Fruit fly (Drosophila melanogaster) whole organism, embryonic: ENCODE measurements around the gene CG9747.

Source experiments
- Abd-B ChIP-seq: fragments of 200-800 bp; sonication (Bioruptor generic); optimal IDR thresholded peaks from 2 replicates; lab custom pipeline; 2018; ENCODE audit warnings: missing biosample characterization, mild to moderate bottlenecking, missing genetic modification characterization, moderate library complexity
- Adf1 ChIP-seq: fragments of 200-800 bp; sonication (Bioruptor generic); IDR thresholded peaks from 2 replicates; pipeline ENCODE4 v1.3.6; 2022; ENCODE audit warnings: missing biosample characterization, missing genetic modification characterization
- CG10321 ChIP-seq: fragments of 200-800 bp; sonication (Bioruptor generic); IDR thresholded peaks from 2 replicates; pipeline ENCODE4 v1.3.6; 2022; ENCODE audit warnings: missing biosample characterization, missing genetic modification characterization
- CG11723 ChIP-seq: fragments of 200-800 bp; sonication (Bioruptor generic); optimal IDR thresholded peaks from 2 replicates; lab custom pipeline; 2017; ENCODE audit warnings: missing biosample characterization, mild to moderate bottlenecking, missing genetic modification characterization
- CG1233 ChIP-seq: fragments of 200-800 bp; sonication (Bioruptor generic); optimal IDR thresholded peaks from 4 replicates; lab custom pipeline; 2018; ENCODE audit warnings: missing biosample characterization, mild to moderate bottlenecking, missing genetic modification characterization
- CG13287 ChIP-seq: fragments of 200-800 bp; sonication (Bioruptor generic); IDR thresholded peaks from 2 replicates; pipeline ENCODE4 v1.3.6; 2022; ENCODE audit warnings: missing biosample characterization, missing genetic modification characterization; ENCODE audit not compliant: partially characterized antibody
- CG15696 ChIP-seq: fragments of 200-800 bp; sonication (Bioruptor generic); optimal IDR thresholded peaks from 2 replicates; lab custom pipeline; 2019; ENCODE audit warnings: missing biosample characterization, mild to moderate bottlenecking, missing genetic modification characterization, moderate library complexity
- CG1647 ChIP-seq: fragments of 200-800 bp; sonication (Bioruptor generic); optimal IDR thresholded peaks from 3 replicates; lab custom pipeline; 2016; ENCODE audit warnings: missing biosample characterization, missing genetic modification characterization
- CG17359 ChIP-seq: fragments of 200-800 bp; sonication (Bioruptor generic); optimal IDR thresholded peaks from 3 replicates; lab custom pipeline; 2018; ENCODE audit warnings: missing biosample characterization, mild to moderate bottlenecking, missing genetic modification characterization, moderate library complexity
- CG18476 ChIP-seq: fragments of 200-800 bp; sonication (Bioruptor generic); optimal IDR thresholded peaks from 2 replicates; lab custom pipeline; 2016; ENCODE audit warnings: missing biosample characterization, mild to moderate bottlenecking, missing genetic modification characterization
- CG18619 ChIP-seq: fragments of 200-800 bp; sonication (Bioruptor generic); optimal IDR thresholded peaks from 3 replicates; lab custom pipeline; 2017; ENCODE audit warnings: missing biosample characterization, mild to moderate bottlenecking, missing genetic modification characterization
- CG4820 ChIP-seq: fragments of 200-800 bp; sonication (Bioruptor generic); optimal IDR thresholded peaks from 3 replicates; lab custom pipeline; 2016; ENCODE audit warnings: missing biosample characterization, missing genetic modification characterization
- CG5180 ChIP-seq: fragments of 200-800 bp; sonication (Bioruptor generic); optimal IDR thresholded peaks from 3 replicates; lab custom pipeline; 2017; ENCODE audit warnings: missing biosample characterization, missing genetic modification characterization, mild to moderate bottlenecking, moderate library complexity, missing genetic modification reagents
- CG6272 ChIP-seq: fragments of 200-800 bp; sonication (Bioruptor generic); IDR thresholded peaks from 2 replicates; pipeline ENCODE4 v1.3.6; 2022; ENCODE audit warnings: missing biosample characterization, missing genetic modification characterization
- CG6813 ChIP-seq: fragments of 200-800 bp; sonication (Bioruptor generic); optimal IDR thresholded peaks from 2 replicates; lab custom pipeline; 2017; ENCODE audit warnings: missing biosample characterization, missing genetic modification characterization, mild to moderate bottlenecking, moderate library complexity, missing genetic modification reagents
- CG7745 ChIP-seq: fragments of 200-800 bp; sonication (Bioruptor generic); optimal IDR thresholded peaks from 2 replicates; lab custom pipeline; 2018; ENCODE audit warnings: missing biosample characterization, mild to moderate bottlenecking, missing genetic modification characterization, moderate library complexity
- CG7963 ChIP-seq: fragments of 200-800 bp; sonication (Bioruptor generic); IDR thresholded peaks from 3 replicates; pipeline ENCODE4 v1.3.6; 2022; ENCODE audit warnings: missing biosample characterization, missing genetic modification characterization; ENCODE audit not compliant: partially characterized antibody
- CG8388 ChIP-seq: fragments of 200-800 bp; sonication (Bioruptor generic); optimal IDR thresholded peaks from 2 replicates; lab custom pipeline; 2019; ENCODE audit warnings: missing biosample characterization, mild to moderate bottlenecking, missing genetic modification characterization, moderate library complexity
- CHES-1-like ChIP-seq: fragments of 200-800 bp; sonication (Bioruptor generic); optimal IDR thresholded peaks from 2 replicates; lab custom pipeline; 2016; ENCODE audit warnings: missing biosample characterization, missing genetic modification characterization
- CoRest ChIP-seq: fragments of 200-800 bp; sonication (Bioruptor generic); optimal IDR thresholded peaks from 3 replicates; lab custom pipeline; 2018; ENCODE audit warnings: missing biosample characterization, mild to moderate bottlenecking, missing genetic modification characterization, moderate library complexity
- Deaf1 ChIP-seq: fragments of 200-800 bp; optimal IDR thresholded peaks from 3 replicates; lab custom pipeline; 2019; ENCODE audit warnings: missing biosample characterization, mild to moderate bottlenecking, missing genetic modification characterization, moderate library complexity
- Drgx ChIP-seq: fragments of 200-800 bp; sonication (Bioruptor generic); IDR thresholded peaks from 2 replicates; pipeline ENCODE4 v1.3.6; 2022; ENCODE audit warnings: missing biosample characterization, missing genetic modification characterization
- E2f1 ChIP-seq: fragments of 200-800 bp; sonication (Bioruptor generic); IDR thresholded peaks from 2 replicates; pipeline ENCODE4 v1.3.6; 2022; ENCODE audit warnings: missing biosample characterization, missing genetic modification characterization
- HHEX ChIP-seq: fragments of 200-800 bp; sonication (Bioruptor generic); optimal IDR thresholded peaks from 3 replicates; lab custom pipeline; 2017; ENCODE audit warnings: missing biosample characterization, mild to moderate bottlenecking, missing genetic modification characterization, missing genetic modification reagents
- Hey ChIP-seq: fragments of 200-800 bp; sonication (Bioruptor generic); optimal IDR thresholded peaks from 3 replicates; lab custom pipeline; 2018; ENCODE audit warnings: missing biosample characterization, mild to moderate bottlenecking, missing genetic modification characterization
- Hr3 ChIP-seq: fragments of 200-800 bp; sonication (Bioruptor generic); optimal IDR thresholded peaks from 3 replicates; lab custom pipeline; 2016; ENCODE audit warnings: missing biosample characterization, missing genetic modification characterization
- NFAT ChIP-seq: fragments of 200-800 bp; sonication (Bioruptor generic); IDR thresholded peaks from 2 replicates; pipeline ENCODE4 v1.3.6; 2022; ENCODE audit warnings: missing biosample characterization, missing genetic modification characterization
- Nf-YA ChIP-seq: fragments of 200-800 bp; sonication (Bioruptor generic); IDR thresholded peaks from 2 replicates; pipeline ENCODE4 v1.3.6; 2022; ENCODE audit warnings: missing biosample characterization, missing genetic modification characterization
- ap ChIP-seq: fragments of 200-800 bp; sonication (Bioruptor generic); IDR thresholded peaks from 2 replicates; pipeline ENCODE4 v1.3.6; 2022; ENCODE audit warnings: missing biosample characterization, missing genetic modification characterization
- caup ChIP-seq: fragments of 200-800 bp; sonication (Bioruptor generic); optimal IDR thresholded peaks from 3 replicates; lab custom pipeline; 2017; ENCODE audit warnings: missing biosample characterization, mild to moderate bottlenecking, missing genetic modification characterization, moderate library complexity; ENCODE audit not compliant: severe bottlenecking
- cg ChIP-seq: fragments of 200-800 bp; sonication (Bioruptor generic); optimal IDR thresholded peaks from 3 replicates; lab custom pipeline; 2019; ENCODE audit warnings: missing biosample characterization, mild to moderate bottlenecking, missing genetic modification characterization, moderate library complexity
- corto ChIP-seq: fragments of 200-800 bp; sonication (Bioruptor generic); optimal IDR thresholded peaks from 2 replicates; lab custom pipeline; 2016; ENCODE audit warnings: missing biosample characterization, mild to moderate bottlenecking, missing genetic modification characterization, moderate library complexity
- dati ChIP-seq: fragments of 200-800 bp; sonication (Bioruptor generic); IDR thresholded peaks from 2 replicates; pipeline ENCODE4 v1.3.6; 2022; ENCODE audit warnings: missing biosample characterization, missing genetic modification characterization
- dimm ChIP-seq: fragments of 200-800 bp; sonication (Bioruptor generic); IDR thresholded peaks from 2 replicates; pipeline ENCODE4 v1.3.6; 2022; ENCODE audit warnings: missing biosample characterization, missing genetic modification characterization
- ems ChIP-seq: fragments of 200-800 bp; sonication (Bioruptor generic); optimal IDR thresholded peaks from 3 replicates; lab custom pipeline; 2016; ENCODE audit warnings: missing biosample characterization, missing genetic modification characterization
- en ChIP-seq: fragments of 200-800 bp; sonication (Bioruptor generic); optimal IDR thresholded peaks from 2 replicates; lab custom pipeline; 2016; ENCODE audit warnings: missing biosample characterization, missing genetic modification characterization
- esg ChIP-seq: fragments of 200-800 bp; sonication (Bioruptor generic); conservative IDR thresholded peaks from 2 replicates; pipeline ENCODE4 v1.3.6; 2022; ENCODE audit warnings: missing biosample characterization, missing genetic modification characterization
- gcm2 ChIP-seq: fragments of 200-800 bp; sonication (Bioruptor generic); optimal IDR thresholded peaks from 2 replicates; lab custom pipeline; 2016; ENCODE audit warnings: missing biosample characterization, missing genetic modification characterization
- gt ChIP-seq: fragments of 200-800 bp; sonication (Bioruptor generic); IDR thresholded peaks from 2 replicates; pipeline ENCODE4 v1.3.6; 2022; ENCODE audit warnings: missing biosample characterization, missing genetic modification characterization
- hkb ChIP-seq, 2 experiments: fragments of 200-800 bp in 1 of 2; fragments of >200 bp in 1 of 2; sonication (Bioruptor generic) in 1 of 2; IDR thresholded peaks in 1 of 2; optimal IDR thresholded peaks in 1 of 2; 2 replicates each; pipeline versions ENCODE4 v1.3.6 to Lab custom; 2017 to 2022; ENCODE audit warnings: missing biosample characterization in 1 of 2, missing genetic modification characterization in 1 of 2
- klu ChIP-seq: fragments of 200-800 bp; sonication (Bioruptor generic); IDR thresholded peaks from 2 replicates; pipeline ENCODE4 v1.3.6; 2022; ENCODE audit warnings: missing biosample characterization, missing genetic modification characterization
- onecut ChIP-seq: fragments of 200-800 bp; sonication (Bioruptor generic); IDR thresholded peaks from 2 replicates; pipeline ENCODE4 v1.3.6; 2022; ENCODE audit warnings: missing biosample characterization, missing genetic modification characterization
- prd ChIP-seq, 3 experiments: fragments of >200 bp in 2 of 3; fragments of 200-800 bp in 1 of 3; sonication (Bioruptor generic) in 1 of 3; optimal IDR thresholded peaks in 2 of 3; IDR thresholded peaks in 1 of 3; 2 replicates in 2 of 3; 3 replicates in 1 of 3; pipeline versions ENCODE4 v1.3.6 to Lab custom; 2017 to 2022; ENCODE audit warnings: missing biosample characterization in 1 of 3, missing genetic modification characterization in 1 of 3
- pum ChIP-seq: fragments of 200-800 bp; sonication (Bioruptor generic); optimal IDR thresholded peaks from 2 replicates; lab custom pipeline; 2016; ENCODE audit warnings: missing biosample characterization, missing genetic modification characterization
- sisA ChIP-seq: fragments of 200-800 bp; sonication (Bioruptor generic); IDR thresholded peaks from 2 replicates; pipeline ENCODE4 v1.3.6; 2022; ENCODE audit warnings: missing biosample characterization, missing genetic modification characterization
- tio ChIP-seq: fragments of 200-800 bp; sonication (Bioruptor generic); optimal IDR thresholded peaks from 2 replicates; lab custom pipeline; 2017; ENCODE audit warnings: missing biosample characterization, missing genetic modification characterization, inconsistent platforms
- tll ChIP-seq, 2 experiments: fragments of 200-800 bp in 1 of 2; fragments of >200 bp in 1 of 2; sonication (Bioruptor generic) in 1 of 2; optimal IDR thresholded peaks; 2 replicates each; lab custom pipeline; 2017 to 2019; ENCODE audit warnings: missing biosample characterization in 2 of 2, missing genetic modification characterization in 2 of 2, mild to moderate bottlenecking in 1 of 2, moderate library complexity in 1 of 2
- wor ChIP-seq: fragments of 200-800 bp; sonication (Bioruptor generic); IDR thresholded peaks from 2 replicates; pipeline ENCODE4 v1.3.6; 2022; ENCODE audit warnings: missing biosample characterization, missing genetic modification characterization
- zen ChIP-seq: fragments of 200-800 bp; sonication (Bioruptor generic); optimal IDR thresholded peaks from 3 replicates; lab custom pipeline; 2018; ENCODE audit warnings: missing biosample characterization, mild to moderate bottlenecking, missing genetic modification characterization, moderate library complexity

The CG9747 gene

DNA sequence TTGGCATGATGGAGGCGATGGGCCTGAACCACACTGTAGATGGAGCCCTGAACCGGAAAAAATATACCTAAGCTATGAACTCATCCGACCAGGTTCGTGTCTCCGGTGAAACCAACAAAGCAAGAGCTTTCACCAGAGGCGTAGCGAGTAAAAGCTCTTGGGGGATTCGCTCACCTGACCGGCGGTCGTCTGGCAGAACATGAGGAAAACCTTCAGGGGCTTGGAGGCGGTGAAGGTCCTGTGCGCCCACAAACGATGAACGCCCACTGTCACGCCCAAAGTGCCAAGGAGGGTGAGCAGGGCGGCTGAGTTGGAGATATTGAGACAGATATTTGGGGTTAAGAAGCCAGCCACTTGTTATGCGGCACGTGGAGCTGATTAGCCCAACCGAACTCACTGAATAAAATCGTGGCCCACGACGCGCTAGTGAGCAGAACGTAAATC, 4.6 kb upstream of the CG9747 start (continued):
- TF ChIP-seq Abd-B (no peak), prd (optimal IDR thresholded peaks at IDR 0.05; lab: Kevin White, UChicago) (no peak), prd (GFP tag; IDR thresholded peaks at IDR 0.05; lab: Robert Waterston, UW) (peak; percentile 69), esg (GFP tag; lab: Robert Waterston, UW) (no peak), Nf-YA (GFP tag; lab: Robert Waterston, UW) (0 out of 2 replicates have a peak, but pooled peaks have one; percentile 27), Hey (peak; percentile 99), CG11723 (GFP tag; lab: Kevin White, UChicago) (no peak), CG8388 (GFP tag; lab: Kevin White, UChicago) (no peak), dimm (GFP tag; lab: Robert Waterston, UW) (no peak), CoRest (tag; lab: Kevin White, UChicago) (peak; percentile 32), ems (GFP tag; lab: Kevin White, UChicago) (peak; percentile 31), Adf1 (GFP tag; lab: Robert Waterston, UW) (peak; percentile 47), Drgx (peak; percentile 35; the same call in 1 of the 2 replicates), CG4820 (GFP tag; lab: Kevin White, UChicago) (no peak), en (GFP tag; lab: Kevin White, UChicago) (no peak), corto (GFP tag; lab: Kevin White, UChicago) (no peak), cg (GFP tag; lab: Kevin White, UChicago) (no peak), CG10321 (no peak), CG18476 (GFP tag; lab: Kevin White, UChicago) (no peak), CG6272 (GFP tag; lab: Robert Waterston, UW) (0 out of 2 replicates have a peak, but pooled peaks have one; percentile 16), zen (no peak), CG7963 (no peak), Hr3 (no peak), CG5180 (GFP tag; lab: Kevin White, UChicago) (no peak), wor (GFP tag; lab: Robert Waterston, UW) (no peak), CG15696 (tag; lab: Kevin White, UChicago) (no peak), CG13287 (peak; percentile 54; the same call in 1 of the 2 replicates), hkb (optimal IDR thresholded peaks at IDR 0.05; lab: Kevin White, UChicago) (no peak), hkb (GFP tag; IDR thresholded peaks at IDR 0.05; lab: Robert Waterston, UW) (peak; percentile 33; the same call in 1 of the 2 replicates), CHES-1-like (GFP tag; lab: Kevin White, UChicago) (no peak), tll (GFP tag; optimal IDR thresholded peaks at IDR 0.05; lab: Kevin White, UChicago) (no peak), CG18619 (GFP tag; lab: Kevin White, UChicago) (no peak), ap (GFP tag; lab: Robert Waterston, UW) (no peak), CG1647 (no peak), HHEX (GFP tag; lab: Kevin White, UChicago) (peak; percentile 14), dati (no peak), tio (GFP tag; lab: Kevin White, UChicago) (no peak), CG7745 (tag; lab: Kevin White, UChicago) (no peak), Deaf1 (peak; percentile 60), E2f1 (GFP tag; lab: Robert Waterston, UW) (peak; percentile 55), onecut (GFP tag; lab: Robert Waterston, UW) (no peak), sisA (GFP tag; lab: Robert Waterston, UW) (no peak), CG17359 (tag; lab: Kevin White, UChicago) (peak; percentile 1), caup (GFP tag; lab: Kevin White, UChicago) (peak; percentile 57), pum (no peak), gcm2 (GFP tag; lab: Kevin White, UChicago) (no peak), klu (GFP tag; lab: Robert Waterston, UW) (no peak), gt (GFP tag; lab: Robert Waterston, UW) (no peak), CG6813 (GFP tag; lab: Kevin White, UChicago) (no peak), CG1233 (GFP tag; lab: Kevin White, UChicago) (no peak), NFAT (peak; percentile 74)
